Fruit fly (Drosophila melanogaster) whole organism, embryonic: ENCODE results near the gene CG42781.

Source experiments
- BtbVII ChIP-seq: fragments of 200-800 bp; sonication (Bioruptor generic); optimal IDR thresholded peaks from 3 replicates; lab custom pipeline; 2017; ENCODE audit warnings: missing biosample characterization, mild to moderate bottlenecking, missing genetic modification characterization
- CG10979 ChIP-seq: fragments of 200-800 bp; sonication (Bioruptor generic); optimal IDR thresholded peaks from 2 replicates; lab custom pipeline; 2018; ENCODE audit warnings: missing biosample characterization, mild to moderate bottlenecking, missing genetic modification characterization, moderate library complexity
- CG12391 ChIP-seq: fragments of 200-800 bp; sonication (Bioruptor generic); optimal IDR thresholded peaks from 3 replicates; lab custom pipeline; 2018; ENCODE audit warnings: missing biosample characterization, mild to moderate bottlenecking, missing genetic modification characterization, moderate library complexity
- CG13123 ChIP-seq: fragments of 200-800 bp; sonication (Bioruptor generic); optimal IDR thresholded peaks from 2 replicates; lab custom pipeline; 2016; ENCODE audit warnings: missing biosample characterization, missing genetic modification characterization
- CG13775 ChIP-seq: fragments of 200-800 bp; sonication (Bioruptor generic); optimal IDR thresholded peaks from 3 replicates; lab custom pipeline; 2017; ENCODE audit warnings: missing biosample characterization, mild to moderate bottlenecking, missing genetic modification characterization
- CG1602 ChIP-seq: fragments of 200-800 bp; sonication (Bioruptor generic); optimal IDR thresholded peaks from 3 replicates; lab custom pipeline; 2016; ENCODE audit warnings: missing biosample characterization, missing genetic modification characterization
- CG17568 ChIP-seq: fragments of 200-800 bp; sonication (Bioruptor generic); optimal IDR thresholded peaks from 2 replicates; lab custom pipeline; 2018; ENCODE audit warnings: missing biosample characterization, mild to moderate bottlenecking, missing genetic modification characterization, moderate library complexity
- CG2120 ChIP-seq: fragments of 200-800 bp; sonication (Bioruptor generic); optimal IDR thresholded peaks from 3 replicates; lab custom pipeline; 2016; ENCODE audit warnings: missing biosample characterization, missing genetic modification characterization
- CG31388 ChIP-seq: fragments of 200-800 bp; sonication (Bioruptor generic); optimal IDR thresholded peaks from 2 replicates; lab custom pipeline; 2016; ENCODE audit warnings: missing biosample characterization, missing genetic modification characterization
- CG34376 ChIP-seq: fragments of 200-800 bp; sonication (Bioruptor generic); optimal IDR thresholded peaks from 2 replicates; lab custom pipeline; 2018; ENCODE audit warnings: missing biosample characterization, mild to moderate bottlenecking, missing genetic modification characterization
- CG3838 ChIP-seq: fragments of 200-800 bp; sonication (Bioruptor generic); optimal IDR thresholded peaks from 3 replicates; lab custom pipeline; 2016; ENCODE audit warnings: missing biosample characterization, missing genetic modification characterization
- CG4328 ChIP-seq: fragments of 200-800 bp; sonication (Bioruptor generic); optimal IDR thresholded peaks from 3 replicates; lab custom pipeline; 2017; ENCODE audit warnings: missing biosample characterization, missing genetic modification reagents, missing genetic modification characterization
- CG43689 ChIP-seq: fragments of 200-800 bp; sonication (Bioruptor generic); IDR thresholded peaks from 2 replicates; pipeline ENCODE4 v1.3.6; 2022; ENCODE audit warnings: missing biosample characterization, missing genetic modification characterization
- CG4617 ChIP-seq: fragments of 200-800 bp; sonication (Bioruptor generic); optimal IDR thresholded peaks from 3 replicates; lab custom pipeline; 2016; ENCODE audit warnings: missing biosample characterization, missing genetic modification characterization, borderline replicate concordance
- CG6272 ChIP-seq: fragments of 200-800 bp; sonication (Bioruptor generic); IDR thresholded peaks from 2 replicates; pipeline ENCODE4 v1.3.6; 2022; ENCODE audit warnings: missing biosample characterization, missing genetic modification characterization
- CG6765 ChIP-seq: fragments of 200-800 bp; sonication (Bioruptor generic); optimal IDR thresholded peaks from 3 replicates; lab custom pipeline; 2017; ENCODE audit warnings: missing biosample characterization, mild to moderate bottlenecking, missing genetic modification characterization
- CG8359 ChIP-seq: fragments of 200-800 bp; sonication (Bioruptor generic); optimal IDR thresholded peaks from 2 replicates; lab custom pipeline; 2017; ENCODE audit warnings: missing biosample characterization, mild to moderate bottlenecking, missing genetic modification characterization, borderline replicate concordance
- CG9437 ChIP-seq: fragments of 200-800 bp; sonication (Bioruptor generic); optimal IDR thresholded peaks from 2 replicates; lab custom pipeline; 2018; ENCODE audit warnings: missing biosample characterization, mild to moderate bottlenecking, missing genetic modification characterization
- CG9932 ChIP-seq: fragments of 200-800 bp; sonication (Bioruptor generic); IDR thresholded peaks from 2 replicates; pipeline ENCODE4 v1.3.6; 2022; ENCODE audit warnings: missing biosample characterization, missing genetic modification characterization
- CkIIα-i1 ChIP-seq: fragments of 200-800 bp; sonication (Bioruptor generic); IDR thresholded peaks from 2 replicates; pipeline ENCODE4 v1.3.6; 2022; ENCODE audit warnings: missing biosample characterization, missing genetic modification characterization
- Elba2 ChIP-seq: fragments of 200-800 bp; sonication (Bioruptor generic); optimal IDR thresholded peaks from 3 replicates; lab custom pipeline; 2016; ENCODE audit warnings: missing biosample characterization, missing genetic modification characterization
- Fer1 ChIP-seq: fragments of 200-800 bp; sonication (Bioruptor generic); optimal IDR thresholded peaks from 2 replicates; lab custom pipeline; 2017; ENCODE audit warnings: missing biosample characterization, mild to moderate bottlenecking, missing genetic modification characterization
- Fer2 ChIP-seq: fragments of 200-800 bp; sonication (Bioruptor generic); optimal IDR thresholded peaks from 2 replicates; lab custom pipeline; 2018; ENCODE audit warnings: missing biosample characterization, mild to moderate bottlenecking, missing genetic modification characterization, moderate library complexity
- HLH3B ChIP-seq: fragments of 200-800 bp; sonication (Bioruptor generic); IDR thresholded peaks from 2 replicates; pipeline ENCODE4 v1.3.6; 2022; ENCODE audit warnings: missing biosample characterization, missing genetic modification characterization
- Hr3 ChIP-seq: fragments of 200-800 bp; sonication (Bioruptor generic); optimal IDR thresholded peaks from 3 replicates; lab custom pipeline; 2016; ENCODE audit warnings: missing biosample characterization, missing genetic modification characterization
- Lpt ChIP-seq: fragments of >200 bp; optimal IDR thresholded peaks from 2 replicates; lab custom pipeline; 2018; ENCODE audit warnings: missing biosample characterization, missing genetic modification characterization
- Med ChIP-seq: fragments of 200-800 bp; sonication (Bioruptor generic); peaks from one replicate; lab custom pipeline; 2016; ENCODE audit warnings: missing biosample characterization, missing genetic modification characterization, mild to moderate bottlenecking, inconsistent platforms, moderate library complexity
- NfI ChIP-seq: fragments of 200-800 bp; sonication (Bioruptor generic); optimal IDR thresholded peaks from 3 replicates; lab custom pipeline; 2018; ENCODE audit warnings: missing biosample characterization, mild to moderate bottlenecking, missing genetic modification characterization, moderate library complexity
- Poxn ChIP-seq: fragments of 200-800 bp; sonication (Bioruptor generic); IDR thresholded peaks from 2 replicates; pipeline ENCODE4 v1.3.6; 2022; ENCODE audit warnings: missing biosample characterization, missing genetic modification characterization
- ap ChIP-seq: fragments of 200-800 bp; sonication (Bioruptor generic); IDR thresholded peaks from 2 replicates; pipeline ENCODE4 v1.3.6; 2022; ENCODE audit warnings: missing biosample characterization, missing genetic modification characterization
- ase ChIP-seq: fragments of 200-800 bp; sonication (Bioruptor generic); IDR thresholded peaks from 3 replicates; pipeline ENCODE4 v1.3.6; 2022; ENCODE audit warnings: missing biosample characterization, missing genetic modification characterization
- bbx ChIP-seq: fragments of 200-800 bp; sonication (Bioruptor generic); IDR thresholded peaks from 2 replicates; pipeline ENCODE4 v1.3.6; 2022; ENCODE audit warnings: missing biosample characterization, missing genetic modification characterization; ENCODE audit not compliant: partially characterized antibody
- bowl ChIP-seq: fragments of 200-800 bp; sonication (Bioruptor generic); IDR thresholded peaks from 2 replicates; pipeline ENCODE4 v1.3.6; 2022; ENCODE audit warnings: missing biosample characterization, missing genetic modification characterization
- cad ChIP-seq: fragments of >200 bp; optimal IDR thresholded peaks from 2 replicates; lab custom pipeline; 2017; ENCODE audit warnings: missing biosample characterization, missing genetic modification characterization
- chif ChIP-seq, 2 experiments: fragments of 200-800 bp; sonication (Bioruptor generic); optimal IDR thresholded peaks; 3 replicates each; lab custom pipeline; 2016; ENCODE audit warnings: missing biosample characterization in 2 of 2, missing genetic modification characterization in 2 of 2
- dati ChIP-seq: fragments of 200-800 bp; sonication (Bioruptor generic); IDR thresholded peaks from 2 replicates; pipeline ENCODE4 v1.3.6; 2022; ENCODE audit warnings: missing biosample characterization, missing genetic modification characterization
- dm ChIP-seq: fragments of 200-800 bp; sonication (Bioruptor generic); optimal IDR thresholded peaks from 3 replicates; lab custom pipeline; 2016; ENCODE audit warnings: missing biosample characterization, missing genetic modification characterization
- dmrt11E ChIP-seq: fragments of 200-800 bp; sonication (Bioruptor generic); optimal IDR thresholded peaks from 3 replicates; lab custom pipeline; 2018; ENCODE audit warnings: missing biosample characterization, mild to moderate bottlenecking, missing genetic modification characterization, moderate library complexity
- gcm2 ChIP-seq: fragments of 200-800 bp; sonication (Bioruptor generic); optimal IDR thresholded peaks from 2 replicates; lab custom pipeline; 2016; ENCODE audit warnings: missing biosample characterization, missing genetic modification characterization
- h ChIP-seq: fragments of >200 bp; optimal IDR thresholded peaks from 2 replicates; lab custom pipeline; 2017
- jing ChIP-seq: fragments of 200-800 bp; sonication (Bioruptor generic); optimal IDR thresholded peaks from 2 replicates; lab custom pipeline; 2018; ENCODE audit warnings: missing biosample characterization, mild to moderate bottlenecking, missing genetic modification characterization
- kni ChIP-seq: fragments of 200-800 bp; sonication (Bioruptor generic); optimal IDR thresholded peaks from 3 replicates; lab custom pipeline; 2017; ENCODE audit warnings: mild to moderate bottlenecking, missing biosample characterization, missing genetic modification reagents, missing genetic modification characterization
- lbe ChIP-seq: fragments of 200-800 bp; sonication (Bioruptor generic); optimal IDR thresholded peaks from 2 replicates; lab custom pipeline; 2016; ENCODE audit warnings: missing biosample characterization, mild to moderate bottlenecking, missing genetic modification characterization
- mirr ChIP-seq: fragments of 200-800 bp; sonication (Bioruptor generic); optimal IDR thresholded peaks from 3 replicates; lab custom pipeline; 2018; ENCODE audit warnings: missing biosample characterization, mild to moderate bottlenecking, missing genetic modification characterization
- mld ChIP-seq: fragments of 200-800 bp; sonication (Bioruptor generic); IDR thresholded peaks from 3 replicates; pipeline ENCODE4 v1.3.6; 2022; ENCODE audit warnings: missing biosample characterization, missing genetic modification characterization; ENCODE audit not compliant: partially characterized antibody
- p53 ChIP-seq: fragments of 200-800 bp; sonication (Bioruptor generic); optimal IDR thresholded peaks from 2 replicates; lab custom pipeline; 2016; ENCODE audit warnings: missing biosample characterization, missing genetic modification characterization
- peb ChIP-seq: fragments of 200-800 bp; sonication (Bioruptor generic); IDR thresholded peaks from 2 replicates; pipeline ENCODE4 v1.3.6; 2022; ENCODE audit warnings: missing biosample characterization, missing genetic modification characterization
- row ChIP-seq: fragments of 200-800 bp; sonication (Bioruptor generic); IDR thresholded peaks from 3 replicates; pipeline ENCODE4 v1.3.6; 2022; ENCODE audit warnings: missing biosample characterization, missing genetic modification characterization
- scrt ChIP-seq: fragments of 200-800 bp; sonication (Bioruptor generic); optimal IDR thresholded peaks from 2 replicates; lab custom pipeline; 2018; ENCODE audit warnings: missing biosample characterization, mild to moderate bottlenecking, missing genetic modification characterization, moderate library complexity
- sens-2 ChIP-seq: fragments of 200-800 bp; sonication (Bioruptor generic); IDR thresholded peaks from 2 replicates; pipeline ENCODE4 v1.3.6; 2022; ENCODE audit warnings: missing biosample characterization, missing genetic modification characterization
- sna ChIP-seq: fragments of 200-800 bp; sonication (Bioruptor generic); IDR thresholded peaks from 2 replicates; pipeline ENCODE4 v1.3.6; 2022; ENCODE audit warnings: missing biosample characterization, missing genetic modification characterization; ENCODE audit not compliant: partially characterized antibody
- wor ChIP-seq: fragments of 200-800 bp; sonication (Bioruptor generic); IDR thresholded peaks from 2 replicates; pipeline ENCODE4 v1.3.6; 2022; ENCODE audit warnings: missing biosample characterization, missing genetic modification characterization

Gene CG42781

dm6 chrX:7334801-7335176 lies 48.0 kb downstream of the CG42781 start (continued):
- TF ChIP-seq ase (GFP tag; lab: Robert Waterston, UW) (no peak), ap (peak; percentile 46), CG43689 (no peak), chif (GFP tag; optimal IDR thresholded peaks at IDR 0.05; lab: Kevin White, UChicago) (no peak), Elba2 (GFP tag; lab: Kevin White, UChicago) (no peak), CG6765 (GFP tag; lab: Kevin White, UChicago) (peak; percentile 11), CG2120 (GFP tag; lab: Kevin White, UChicago) (peak; percentile 12), CG17568 (GFP tag; lab: Kevin White, UChicago) (peak; percentile 67), Fer2 (tag; lab: Kevin White, UChicago) (peak; percentile 42), sna (GFP tag; lab: Robert Waterston, UW) (no peak), kni (no peak), Poxn (GFP tag; lab: Robert Waterston, UW) (0 out of 2 replicates have a peak, but pooled peaks have one; percentile 36), CG10979 (tag; lab: Kevin White, UChicago) (peak; percentile 88), wor (peak; percentile 45), row (peak; percentile 86), CG3838 (GFP tag; lab: Kevin White, UChicago) (no peak), h (lab: Kevin White, UChicago) (no peak), Hr3 (GFP tag; lab: Kevin White, UChicago) (peak; percentile 65), scrt (GFP tag; lab: Kevin White, UChicago) (peak; percentile 49), HLH3B (GFP tag; lab: Robert Waterston, UW) (peak; percentile 68), dmrt11E (tag; lab: Kevin White, UChicago) (peak; percentile 87), jing (peak; percentile 14), CG13123 (GFP tag; lab: Kevin White, UChicago) (peak; percentile 12), gcm2 (GFP tag; lab: Kevin White, UChicago) (no peak), NfI (GFP tag; lab: Kevin White, UChicago) (peak; percentile 64), bbx (GFP tag; lab: Robert Waterston, UW) (no peak), CG9932 (GFP tag; lab: Robert Waterston, UW) (peak; percentile 80), CG31388 (GFP tag; lab: Kevin White, UChicago) (peak; percentile 27), CG6272 (GFP tag; lab: Robert Waterston, UW) (peak; percentile 53; the same call in 1 of the 2 replicates), CG4328 (GFP tag; lab: Kevin White, UChicago) (peak; percentile 56), mirr (GFP tag; lab: Kevin White, UChicago) (no peak), dati (no peak), Lpt (no peak), CG4617 (GFP tag; lab: Kevin White, UChicago) (peak; percentile 2), cad (no peak), CG9437 (GFP tag; lab: Kevin White, UChicago) (peak; percentile 72), CG34376 (GFP tag; lab: Kevin White, UChicago) (peak; percentile 55), p53 (GFP tag; lab: Kevin White, UChicago) (no peak), peb (GFP tag; lab: Robert Waterston, UW) (peak; percentile 38; the same call in 1 of the 2 replicates), CkIIα-i1 (GFP tag; lab: Robert Waterston, UW) (no peak), CG12391 (tag; lab: Kevin White, UChicago) (peak; percentile 89), dm (GFP tag; lab: Kevin White, UChicago) (no peak), CG1602 (GFP tag; lab: Kevin White, UChicago) (peak; percentile 61), CG13775 (GFP tag; lab: Kevin White, UChicago) (peak; percentile 58), CG8359 (GFP tag; lab: Kevin White, UChicago) (no peak), BtbVII (GFP tag; lab: Kevin White, UChicago) (peak; percentile 74), Med (GFP tag; lab: Kevin White, UChicago) (no peak), lbe (no peak), Fer1 (GFP tag; lab: Kevin White, UChicago) (peak; percentile 81), bowl (GFP tag; lab: Robert Waterston, UW) (peak; percentile 29; the same call in 1 of the 2 replicates), sens-2 (GFP tag; lab: Robert Waterston, UW) (no peak), mld (GFP tag; lab: Robert Waterston, UW) (no peak)
